Worm (Caenorhabditis elegans): ENCODE results near the gene srj-27.

DNA sequence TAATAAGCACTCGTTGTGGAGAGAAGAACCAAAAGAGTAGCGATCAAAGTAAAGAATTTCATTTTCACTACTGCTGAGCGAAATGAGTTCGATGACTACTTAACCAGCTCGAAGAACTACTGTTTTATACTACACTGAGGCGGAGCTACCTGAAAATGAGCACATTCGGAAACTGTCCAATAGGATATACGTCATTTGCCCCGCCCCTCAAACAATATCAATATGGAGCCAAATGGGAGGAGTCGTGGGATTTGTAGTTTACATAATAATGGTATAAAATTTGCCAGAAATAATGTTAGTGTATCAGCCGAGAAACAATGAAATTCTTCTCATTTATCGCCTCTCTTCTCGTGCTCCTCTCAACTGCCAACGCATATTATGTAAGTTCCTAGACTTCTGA, 37.9 kb downstream of the srj-27 start, which contains the start of the genes C01G10.5 and C01G10.4:
- TF ChIP-seq T22C8.4 (GFP tag; IDR thresholded peaks at IDR 0.05) (no peak), flt-1 (GFP tag; IDR thresholded peaks at IDR 0.05) (no peak), med-1 (GFP tag; optimal IDR thresholded peaks at IDR 0.05; ENCODE audit: insufficient read depth) (no peak), ref-1 (GFP tag; conservative IDR thresholded peaks at IDR 0.05) (no peak), ztf-29 (GFP tag; IDR thresholded peaks at IDR 0.05) (no peak)

Measured in whole organism, midembryonic.